Worm (Caenorhabditis elegans): ENCODE measurements around the gene F14F8.14.

F14F8.14 gene

ce11 chrV:16666647-16667046, at the start of gene F14F8.14:
Gene F14F8.14, minus strand, starts transcription at chrV:16666747.
- no peak for TF ChIP-seq lir-3 (tag; optimal IDR thresholded peaks at IDR 0.05)
- no peak for TF ChIP-seq nhr-102 (tag; optimal IDR thresholded peaks at IDR 0.05)
- TF ChIP-seq dpl-1 (GFP tag; optimal IDR thresholded peaks at IDR 0.05): no peak
- no peak for TF ChIP-seq madf-5 (GFP tag; IDR thresholded peaks at IDR 0.05)
- TF ChIP-seq nhr-11 (tag; optimal IDR thresholded peaks at IDR 0.05): no peak
- TF ChIP-seq fkh-10 (GFP tag; optimal IDR thresholded peaks at IDR 0.05): no peak
- no peak for TF ChIP-seq nhr-10 (tag; optimal IDR thresholded peaks at IDR 0.05)
- TF ChIP-seq Y5F2A.4 (GFP tag; optimal IDR thresholded peaks at IDR 0.05): no peak
- no peak for TF ChIP-seq pqm-1 (tag; optimal IDR thresholded peaks at IDR 0.05)
- TF ChIP-seq mdt-29 (GFP tag; IDR thresholded peaks at IDR 0.05): no peak
- no peak for TF ChIP-seq lin-15B (tag; optimal IDR thresholded peaks at IDR 0.05)

ce11 chrV:16713797-16714196, 47.2 kb upstream of the F14F8.14 start:
- TF ChIP-seq aha-1 (tag): peak; percentile 22
- TF ChIP-seq cey-2 (tag; optimal IDR thresholded peaks at IDR 0.05; ENCODE audit: borderline replicate concordance, insufficient read depth): no peak
- TF ChIP-seq unc-62 (GFP tag; optimal IDR thresholded peaks at IDR 0.05 in 1 of 2): peak in 1 of 2 experiments; percentile 93
- TF ChIP-seq unc-62 (tag; optimal IDR thresholded peaks at IDR 0.05): no peak

- TF ChIP-seq unc-62 (GFP tag; optimal IDR thresholded peaks at IDR 0.05 in 1 of 2) (no peak), unc-62 (tag; optimal IDR thresholded peaks at IDR 0.05) (no peak), ceh-62 (tag; optimal IDR thresholded peaks at IDR 0.05) (no peak), snpc-1.2 (GFP tag; IDR thresholded peaks at IDR 0.05) (no peak)
These were observed 40.0 kb upstream of the F14F8.14 start, which contains the start of gene clec-9 for ce11 chrV:16706549-16706948. Gene clec-9, minus strand, starts transcription at chrV:16706649.

ce11 chrV:16699752-16700259, 33.3 kb upstream of the F14F8.14 start, which contains the start of gene Y70C5C.1:
Gene Y70C5C.1, plus strand, starts transcription at chrV:16700209.
- no peak for TF ChIP-seq nhr-111 (GFP tag; optimal IDR thresholded peaks at IDR 0.05)

ce11 chrV:16697178-16697577, 30.6 kb upstream of the F14F8.14 start, which contains the start of gene srw-41:
Gene srw-41, plus strand, starts transcription at chrV:16697478.
- TF ChIP-seq aha-1 (tag) (peak; percentile 23), unc-39 (tag; optimal IDR thresholded peaks at IDR 0.05) (no peak)

ce11 chrV:16695499-16695898, 29.0 kb upstream of the F14F8.14 start:
- no peak for TF ChIP-seq mdl-1 (tag; optimal IDR thresholded peaks at IDR 0.05)
- peak; percentile 71 for TF ChIP-seq aha-1 (tag)
- no peak for TF ChIP-seq nhr-237 (tag; optimal IDR thresholded peaks at IDR 0.05)
- TF ChIP-seq gei-8 (GFP tag; optimal IDR thresholded peaks at IDR 0.05): no peak
- TF ChIP-seq dmd-9 (GFP tag; IDR thresholded peaks at IDR 0.05): no peak
- no peak for TF ChIP-seq mdt-29 (GFP tag; IDR thresholded peaks at IDR 0.05)

- TF ChIP-seq aly-2 (tag; optimal IDR thresholded peaks at IDR 0.05): no peak
- no peak for TF ChIP-seq arid-1 (GFP tag; conservative IDR thresholded peaks at IDR 0.05)
- TF ChIP-seq snpc-1.2 (GFP tag; IDR thresholded peaks at IDR 0.05): no peak
- TF ChIP-seq lin-1 (GFP tag; IDR thresholded peaks at IDR 0.05): no peak
- no peak for TF ChIP-seq nhr-6 (tag; optimal IDR thresholded peaks at IDR 0.05)
- no peak for TF ChIP-seq duxl-1 (tag; optimal IDR thresholded peaks at IDR 0.05; ENCODE audit: poor library complexity)
- TF ChIP-seq madf-9 (GFP tag; conservative IDR thresholded peaks at IDR 0.05): no peak
- TF ChIP-seq nhr-76 (tag; optimal IDR thresholded peaks at IDR 0.05): no peak
- no peak for TF ChIP-seq php-3 (GFP tag; IDR thresholded peaks at IDR 0.05)
- no peak for TF ChIP-seq cey-2 (tag; optimal IDR thresholded peaks at IDR 0.05; ENCODE audit: borderline replicate concordance, insufficient read depth)
- TF ChIP-seq nhr-237 (tag; optimal IDR thresholded peaks at IDR 0.05): no peak
- no peak for TF ChIP-seq Y5F2A.4 (GFP tag; optimal IDR thresholded peaks at IDR 0.05)
- no peak for TF ChIP-seq T20F7.1 (GFP tag; optimal IDR thresholded peaks at IDR 0.05)
- no peak for TF ChIP-seq lin-29 (GFP tag; IDR thresholded peaks at IDR 0.05)
- no peak for TF ChIP-seq D1046.2 (GFP tag; IDR thresholded peaks at IDR 0.05)
- no peak for TF ChIP-seq unc-130 (GFP tag; optimal IDR thresholded peaks at IDR 0.05)
- TF ChIP-seq ces-1 (GFP tag; optimal IDR thresholded peaks at IDR 0.05): no peak
These were observed 28.0 kb upstream of the F14F8.14 start, which contains the start of gene srz-101 for ce11 chrV:16694538-16694937. Gene srz-101, plus strand, starts transcription at chrV:16694838.

Data from whole organism, L4 larva.